Worm (Caenorhabditis elegans): ENCODE measurements around the gene srx-90.

srx-90 gene

DNA sequence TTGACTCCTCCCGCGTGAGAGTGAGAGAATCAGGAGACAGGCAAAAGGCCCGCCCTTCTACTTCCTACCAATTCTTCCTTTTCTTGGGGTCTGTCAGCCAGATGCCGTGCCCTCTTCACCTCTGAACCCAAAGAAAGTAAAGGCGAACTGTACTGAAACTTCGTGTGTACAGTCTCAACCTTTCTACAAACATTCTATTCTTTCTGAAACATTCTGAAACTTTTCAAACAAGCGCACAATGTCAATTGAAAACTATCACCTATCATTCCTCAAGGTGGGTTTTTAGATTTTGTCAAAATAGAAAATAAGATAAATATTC, 48.4 kb upstream of the srx-90 start:
- TF ChIP-seq zag-1 (tag; optimal IDR thresholded peaks at IDR 0.05) = no peak
- TF ChIP-seq fos-1 (tag; optimal IDR thresholded peaks at IDR 0.05) = no peak
- TF ChIP-seq egl-27 (tag; optimal IDR thresholded peaks at IDR 0.05) = no peak
- TF ChIP-seq nhr-28 (tag; optimal IDR thresholded peaks at IDR 0.05) = no peak
- no peak for TF ChIP-seq nfya-1 (tag; optimal IDR thresholded peaks at IDR 0.05; ENCODE audit: insufficient read depth)
- TF ChIP-seq ceh-28 (tag; optimal IDR thresholded peaks at IDR 0.05) = no peak
- TF ChIP-seq nhr-237 (tag; optimal IDR thresholded peaks at IDR 0.05) = no peak
- TF ChIP-seq lin-39 (tag; optimal IDR thresholded peaks at IDR 0.05) = no peak
- TF ChIP-seq mdl-1 (tag; optimal IDR thresholded peaks at IDR 0.05) = no peak
- no peak for TF ChIP-seq fkh-2 (tag; optimal IDR thresholded peaks at IDR 0.05)
- no peak for TF ChIP-seq ztf-4 (tag; optimal IDR thresholded peaks at IDR 0.05)
- TF ChIP-seq mml-1 (tag; optimal IDR thresholded peaks at IDR 0.05) = no peak

DNA sequence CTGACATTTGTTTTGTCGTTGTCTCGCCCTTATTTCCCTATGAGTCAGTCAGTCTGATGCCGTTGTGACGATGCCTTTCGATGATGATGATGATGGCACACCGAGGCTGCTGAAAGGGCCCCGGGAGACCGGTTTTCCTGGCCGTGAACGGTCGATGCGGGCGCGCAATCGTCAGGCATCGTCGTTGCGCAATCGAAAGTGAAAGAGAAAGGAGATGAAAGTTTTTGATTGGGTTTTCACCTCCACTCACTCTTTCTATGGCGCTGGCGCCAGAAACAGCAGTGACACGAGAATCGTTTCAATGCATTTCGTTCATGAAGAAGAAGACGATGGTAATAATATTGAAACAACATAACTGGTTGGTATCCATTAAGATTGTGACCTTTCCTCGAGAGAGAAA, 48.0 kb upstream of the srx-90 start:
- peak; percentile 81 for TF ChIP-seq nhr-23 (tag; optimal IDR thresholded peaks at IDR 0.05)
- TF ChIP-seq ceh-82 (tag; optimal IDR thresholded peaks at IDR 0.05) = no peak
- TF ChIP-seq lin-39 (tag; optimal IDR thresholded peaks at IDR 0.05) = no peak
- TF ChIP-seq elt-2 (tag; optimal IDR thresholded peaks at IDR 0.05) = no peak
- no peak for TF ChIP-seq mdl-1 (tag; optimal IDR thresholded peaks at IDR 0.05)
- no peak for TF ChIP-seq R02D3.7 (tag; optimal IDR thresholded peaks at IDR 0.05)
- TF ChIP-seq jun-1 (tag; optimal IDR thresholded peaks at IDR 0.05) = no peak
- TF ChIP-seq elt-3 (tag; optimal IDR thresholded peaks at IDR 0.05) = no peak
- peak; percentile 53 for TF ChIP-seq elt-1 (tag; optimal IDR thresholded peaks at IDR 0.05)
- no peak for TF ChIP-seq sea-2 (GFP tag; optimal IDR thresholded peaks at IDR 0.05)
- TF ChIP-seq mml-1 (tag; optimal IDR thresholded peaks at IDR 0.05) = no peak
- TF ChIP-seq fkh-10 (GFP tag; optimal IDR thresholded peaks at IDR 0.05) = no peak
- no peak for TF ChIP-seq ceh-16 (tag; optimal IDR thresholded peaks at IDR 0.05)
- TF ChIP-seq fos-1 (tag; optimal IDR thresholded peaks at IDR 0.05) = no peak
- TF ChIP-seq nhr-67 (tag; optimal IDR thresholded peaks at IDR 0.05) = no peak
- no peak for TF ChIP-seq unc-62 (GFP tag; optimal IDR thresholded peaks at IDR 0.05)
- TF ChIP-seq lin-15B (tag; optimal IDR thresholded peaks at IDR 0.05) = no peak
- no peak for TF ChIP-seq skn-1 (tag; optimal IDR thresholded peaks at IDR 0.05)
- no peak for TF ChIP-seq ztf-4 (tag; optimal IDR thresholded peaks at IDR 0.05)
- no peak for TF ChIP-seq nhr-77 (tag; optimal IDR thresholded peaks at IDR 0.05)
- peak; percentile 7 for TF ChIP-seq tbx-2 (tag; optimal IDR thresholded peaks at IDR 0.05)
- no peak for TF ChIP-seq pqm-1 (tag; optimal IDR thresholded peaks at IDR 0.05)
- TF ChIP-seq ceh-28 (tag; optimal IDR thresholded peaks at IDR 0.05) = no peak
- no peak for TF ChIP-seq unc-39 (tag; optimal IDR thresholded peaks at IDR 0.05)
- no peak for TF ChIP-seq lsy-12 (tag; optimal IDR thresholded peaks at IDR 0.05)
- TF ChIP-seq daf-12 (tag; optimal IDR thresholded peaks at IDR 0.05) = no peak
- TF ChIP-seq nfya-1 (tag; optimal IDR thresholded peaks at IDR 0.05; ENCODE audit: insufficient read depth) = no peak
- TF ChIP-seq ztf-11 (tag; optimal IDR thresholded peaks at IDR 0.05) = no peak
- no peak for TF ChIP-seq nhr-12 (tag; optimal IDR thresholded peaks at IDR 0.05)
- TF ChIP-seq ZK546.5 (tag; optimal IDR thresholded peaks at IDR 0.05) = no peak
- TF ChIP-seq eor-1 (tag; optimal IDR thresholded peaks at IDR 0.05) = no peak
- TF ChIP-seq egl-5 (tag; optimal IDR thresholded peaks at IDR 0.05) = no peak
- peak; percentile 60 for TF ChIP-seq nhr-43 (tag; optimal IDR thresholded peaks at IDR 0.05; ENCODE audit: poor library complexity, severe bottlenecking)
- TF ChIP-seq ceh-9 (tag; optimal IDR thresholded peaks at IDR 0.05) = no peak
- no peak for TF ChIP-seq fkh-2 (tag; optimal IDR thresholded peaks at IDR 0.05)
- peak; percentile 95 for TF ChIP-seq nhr-25 (tag; optimal IDR thresholded peaks at IDR 0.05)
- TF ChIP-seq ama-1 (optimal IDR thresholded peaks at IDR 0.05) = no peak
- TF ChIP-seq egl-27 (tag; optimal IDR thresholded peaks at IDR 0.05) = peak; percentile 5
- TF ChIP-seq aly-2 (tag; optimal IDR thresholded peaks at IDR 0.05) = no peak
- TF ChIP-seq nhr-76 (tag; optimal IDR thresholded peaks at IDR 0.05) = no peak
- no peak for TF ChIP-seq zag-1 (tag; optimal IDR thresholded peaks at IDR 0.05)

Data from whole organism, L3 larva.